Worm (Caenorhabditis elegans): ENCODE measurements around the gene eat-3.

Gene eat-3

ce11 chrII:9324824-9325351 is at the start of gene eat-3:
TSS of gene eat-3 (plus strand) at chrII:9324874.
- no peak for TF ChIP-seq unc-62 (GFP tag; optimal IDR thresholded peaks at IDR 0.05)

- TF ChIP-seq unc-62 (GFP tag; optimal IDR thresholded peaks at IDR 0.05) = no peak
Observed at ce11 chrII:9275173-9275572, 49.5 kb upstream of the eat-3 start.

- TF ChIP-seq unc-62 (GFP tag; optimal IDR thresholded peaks at IDR 0.05) = no peak
Observed at ce11 chrII:9277153-9277552, 47.5 kb upstream of the eat-3 start.

DNA sequence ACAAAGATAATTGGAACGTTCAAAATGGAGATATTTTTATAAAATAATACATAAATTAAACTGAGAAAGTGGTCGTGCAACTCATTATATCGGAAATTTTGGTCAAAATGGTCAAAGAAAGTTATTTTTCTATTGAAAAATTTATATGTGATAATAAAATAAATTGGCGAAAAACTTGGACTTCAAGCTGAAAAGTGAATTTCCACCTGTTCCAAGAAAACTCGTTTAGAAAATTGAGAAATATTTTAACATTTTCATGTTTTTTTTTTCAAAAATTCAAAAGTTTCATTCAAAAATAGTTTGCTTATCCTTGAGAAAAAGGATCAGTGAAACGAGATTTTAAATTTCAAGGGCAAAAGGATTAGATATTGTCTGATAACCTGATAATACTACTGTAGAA is 45.7 kb upstream of the eat-3 start:
- no peak for TF ChIP-seq unc-62 (GFP tag; optimal IDR thresholded peaks at IDR 0.05)

ce11 chrII:9280048-9280772 is 44.5 kb upstream of the eat-3 start, which contains the start of gene gldi-3:
TSS of gene gldi-3 (minus strand) at chrII:9280098.
- TF ChIP-seq unc-62 (GFP tag; optimal IDR thresholded peaks at IDR 0.05) = no peak

DNA sequence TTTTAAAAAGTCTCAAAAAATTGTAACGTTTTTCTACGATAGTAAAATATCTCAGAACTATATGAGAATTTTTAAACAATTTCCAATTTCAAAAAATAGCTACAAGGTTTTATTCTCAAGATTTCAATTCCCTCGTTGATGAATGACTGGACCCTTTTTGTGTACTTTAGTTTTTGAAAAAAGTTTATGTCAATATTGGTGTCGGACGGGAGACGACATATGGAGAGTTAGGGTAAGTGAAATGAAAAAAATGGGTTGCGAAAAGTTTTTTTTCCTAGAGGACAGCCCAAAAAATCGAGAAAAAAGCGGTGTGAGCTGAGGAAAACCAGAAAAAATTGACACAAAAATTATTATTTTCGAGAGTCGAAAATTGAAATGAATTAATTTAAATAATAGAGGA is 43.8 kb upstream of the eat-3 start:
- no peak for TF ChIP-seq unc-62 (GFP tag; optimal IDR thresholded peaks at IDR 0.05)

ce11 chrII:9281595-9281994 is 43.1 kb upstream of the eat-3 start:
- no peak for TF ChIP-seq unc-62 (GFP tag; optimal IDR thresholded peaks at IDR 0.05)

DNA sequence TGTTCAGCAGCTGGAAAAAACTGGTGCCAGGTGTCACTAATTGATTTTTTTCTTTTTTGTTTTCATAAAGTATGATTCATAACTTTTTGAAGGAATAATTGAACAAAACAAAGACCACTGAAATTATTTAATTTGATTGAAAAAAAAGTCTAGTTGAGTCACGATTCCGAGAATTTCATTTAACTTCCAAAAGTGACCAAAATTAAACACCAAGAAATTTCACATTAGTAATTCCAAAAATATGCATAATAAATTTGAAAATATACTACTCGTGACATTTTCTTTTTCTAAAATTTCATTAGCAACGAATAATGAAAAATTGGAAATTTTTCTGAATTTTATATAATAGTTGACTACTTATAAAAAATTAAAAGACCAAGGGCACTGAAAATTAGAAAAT is 42.6 kb upstream of the eat-3 start:
- no peak for TF ChIP-seq unc-62 (GFP tag; optimal IDR thresholded peaks at IDR 0.05)

ce11 chrII:9282787-9283186 is 41.9 kb upstream of the eat-3 start:
- no peak for TF ChIP-seq unc-62 (GFP tag; optimal IDR thresholded peaks at IDR 0.05)

DNA sequence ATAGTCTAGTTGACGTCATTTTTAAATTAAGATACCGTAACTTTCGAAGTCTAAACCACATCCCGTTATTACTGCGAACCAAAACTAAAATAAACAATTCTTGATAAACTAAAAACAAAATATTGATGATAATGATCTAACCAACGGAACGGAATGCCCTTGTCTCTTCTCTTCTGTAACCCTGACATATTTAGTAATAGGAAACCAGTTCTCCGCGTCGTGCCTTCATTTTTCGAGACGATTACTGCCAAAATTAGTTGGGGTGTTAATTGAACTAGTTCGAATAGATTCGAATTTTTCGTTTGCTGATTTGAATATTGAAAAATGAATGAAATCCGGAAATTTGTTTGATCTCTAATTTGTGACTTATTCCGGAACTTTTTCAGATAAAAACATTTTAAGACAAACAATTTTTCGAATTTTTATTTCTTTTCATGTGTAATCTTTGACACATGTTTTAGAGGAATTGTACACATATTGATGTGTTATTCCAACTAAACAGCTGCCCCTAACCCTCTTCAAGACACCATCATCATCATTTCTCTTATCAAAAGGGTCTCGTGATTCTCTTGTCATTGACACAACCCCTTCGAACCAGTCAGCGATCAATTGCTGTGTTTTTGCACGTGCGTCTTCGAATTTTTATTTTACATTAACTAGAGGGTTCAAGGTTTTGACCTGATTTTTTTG is 40.9 kb upstream of the eat-3 start:
- TF ChIP-seq unc-62 (GFP tag; optimal IDR thresholded peaks at IDR 0.05) = no peak

- TF ChIP-seq unc-62 (GFP tag; optimal IDR thresholded peaks at IDR 0.05) = no peak
Observed at ce11 chrII:9284358-9285170, 40.1 kb upstream of the eat-3 start.

DNA sequence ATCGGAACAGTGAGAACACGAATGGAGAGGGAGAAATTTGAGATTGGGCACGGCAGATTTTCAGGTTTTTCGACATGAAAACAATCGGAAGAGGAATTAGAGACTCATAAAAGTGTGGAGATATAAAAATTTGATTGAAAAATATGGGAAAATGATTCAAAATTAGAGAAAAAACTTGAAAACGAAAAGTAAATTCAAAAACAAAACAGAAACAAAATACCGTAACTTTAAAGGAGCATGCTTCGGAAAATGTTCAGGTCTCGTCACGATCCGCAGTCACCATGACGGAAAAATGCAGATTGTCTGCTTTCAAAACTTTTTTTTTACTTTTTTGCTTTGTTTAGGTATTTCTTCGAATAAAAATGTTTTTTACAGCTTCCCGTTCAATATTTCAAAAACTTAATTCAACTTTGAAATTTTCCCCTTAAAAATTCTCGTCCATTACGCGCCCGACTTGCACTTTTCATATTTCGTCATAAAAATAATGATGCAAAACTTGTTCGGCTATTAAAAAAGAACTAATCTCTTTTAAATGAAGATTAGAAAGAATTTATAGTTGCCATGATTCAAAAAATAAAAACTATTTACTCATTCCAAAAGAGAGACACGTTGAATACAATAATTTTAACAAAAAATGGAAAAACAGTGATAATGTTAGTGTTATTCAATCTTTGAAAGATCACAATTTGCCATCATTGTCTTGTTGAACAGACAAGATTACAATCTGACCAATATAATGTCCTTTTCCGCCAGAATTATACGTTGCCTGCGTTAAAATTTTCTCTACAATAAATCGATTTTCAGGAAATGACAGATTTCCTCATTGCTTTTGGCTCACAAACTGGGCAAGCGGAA is 39.3 kb upstream of the eat-3 start, which contains the start of gene mtrr-1:
mtrr-1 (plus strand) TSS at position 805 of the 855 bp plus-strand sequence.
- TF ChIP-seq unc-62 (GFP tag; optimal IDR thresholded peaks at IDR 0.05) = no peak

- no peak for TF ChIP-seq unc-62 (GFP tag; optimal IDR thresholded peaks at IDR 0.05)
Observed at ce11 chrII:9289127-9289526, 35.5 kb upstream of the eat-3 start.

- no peak for TF ChIP-seq unc-62 (GFP tag; optimal IDR thresholded peaks at IDR 0.05)
Observed at ce11 chrII:9291632-9292031, 33.0 kb upstream of the eat-3 start, which contains the start of gene acs-7. TSS of gene acs-7 (plus strand) at chrII:9292017.

DNA sequence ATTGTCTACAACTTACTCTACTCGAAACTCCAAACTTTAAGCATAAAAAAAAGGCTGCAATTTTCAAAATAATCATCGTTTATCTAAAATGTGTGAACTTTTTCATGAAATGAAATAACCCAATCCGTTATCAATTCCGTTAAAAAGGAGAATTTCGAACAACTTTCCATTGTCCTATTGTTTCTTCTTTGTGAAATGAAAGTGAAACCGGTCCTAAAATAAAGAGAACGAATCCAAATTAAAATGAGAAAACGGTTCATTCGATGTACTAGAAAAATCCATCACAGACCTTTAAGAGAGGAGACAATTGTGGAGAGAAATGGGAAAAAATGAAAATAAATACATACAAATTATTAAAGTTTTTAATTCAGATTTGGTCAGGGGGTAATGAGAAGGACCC is 29.0 kb upstream of the eat-3 start, which contains the start of gene C01G6.9:
C01G6.9 (minus strand) TSS at position 141 of the 400 bp plus-strand sequence.
- TF ChIP-seq unc-62 (GFP tag; optimal IDR thresholded peaks at IDR 0.05) = no peak
